Worm (Caenorhabditis elegans): ENCODE results near the gene ccz-1.

The ccz-1 gene

ce11 chrV:13690276-13690675 is 11.6 kb downstream of the ccz-1 start:
- no peak for TF ChIP-seq tbx-37 (GFP tag; conservative IDR thresholded peaks at IDR 0.05)
- TF ChIP-seq flt-1 (GFP tag; IDR thresholded peaks at IDR 0.05): no peak
- TF ChIP-seq B0310.2 (tag; optimal IDR thresholded peaks at IDR 0.05): no peak
- TF ChIP-seq F13C5.2 (tag; optimal IDR thresholded peaks at IDR 0.05): no peak
- no peak for TF ChIP-seq ceh-36 (tag; optimal IDR thresholded peaks at IDR 0.05)
- TF ChIP-seq tbx-11 (GFP tag; IDR thresholded peaks at IDR 0.05): no peak
- no peak for TF ChIP-seq ceh-13 (GFP tag; optimal IDR thresholded peaks at IDR 0.05)
- no peak for TF ChIP-seq ets-7 (tag; optimal IDR thresholded peaks at IDR 0.05)
- no peak for TF ChIP-seq sea-1 (GFP tag; conservative IDR thresholded peaks at IDR 0.05)

ce11 chrV:13694103-13694502 is 15.4 kb downstream of the ccz-1 start:
- TF ChIP-seq sea-1 (GFP tag; conservative IDR thresholded peaks at IDR 0.05) (no peak), F13C5.2 (tag; optimal IDR thresholded peaks at IDR 0.05) (no peak), hmg-4 (GFP tag; optimal IDR thresholded peaks at IDR 0.05) (no peak), ets-7 (tag; optimal IDR thresholded peaks at IDR 0.05) (no peak), ceh-36 (tag; optimal IDR thresholded peaks at IDR 0.05) (no peak), hnd-1 (tag; optimal IDR thresholded peaks at IDR 0.05) (no peak), tra-4 (tag; optimal IDR thresholded peaks at IDR 0.05) (no peak), ama-1 (optimal IDR thresholded peaks at IDR 0.05) (no peak), aly-1 (tag; optimal IDR thresholded peaks at IDR 0.05) (no peak), flt-1 (GFP tag; IDR thresholded peaks at IDR 0.05) (no peak), pes-1 (GFP tag; IDR thresholded peaks at IDR 0.05) (no peak), B0310.2 (tag; optimal IDR thresholded peaks at IDR 0.05) (no peak), tbx-11 (GFP tag; IDR thresholded peaks at IDR 0.05) (no peak), ceh-13 (GFP tag; optimal IDR thresholded peaks at IDR 0.05) (no peak), scrt-1 (GFP tag; IDR thresholded peaks at IDR 0.05) (no peak), hmbx-1 (tag; optimal IDR thresholded peaks at IDR 0.05) (no peak)

ce11 chrV:13703960-13704359 is 25.3 kb downstream of the ccz-1 start, which contains the start of gene T01D3.3:
T01D3.3 (plus strand) TSS chrV:13704271.
- TF ChIP-seq pes-1 (GFP tag; IDR thresholded peaks at IDR 0.05): no peak
- TF ChIP-seq ceh-36 (tag; optimal IDR thresholded peaks at IDR 0.05): peak; percentile 10

ce11 chrV:13707295-13707694 is 28.6 kb downstream of the ccz-1 start, which contains the start of gene hlh-34:
hlh-34 (minus strand) TSS chrV:13707395.
- TF ChIP-seq ama-1 (optimal IDR thresholded peaks at IDR 0.05): no peak
- no peak for TF ChIP-seq ceh-13 (GFP tag; optimal IDR thresholded peaks at IDR 0.05)
- no peak for TF ChIP-seq sea-1 (GFP tag; conservative IDR thresholded peaks at IDR 0.05)
- no peak for TF ChIP-seq B0310.2 (tag; optimal IDR thresholded peaks at IDR 0.05)
- TF ChIP-seq F13C5.2 (tag; optimal IDR thresholded peaks at IDR 0.05): no peak

ce11 chrV:13711060-13711459 is 32.4 kb downstream of the ccz-1 start, which contains the start of gene srx-96:
srx-96 (plus strand) TSS chrV:13711360.
- TF ChIP-seq tbx-37 (GFP tag; conservative IDR thresholded peaks at IDR 0.05) (no peak), hnd-1 (tag; optimal IDR thresholded peaks at IDR 0.05) (no peak), pes-1 (GFP tag; IDR thresholded peaks at IDR 0.05) (no peak), flt-1 (GFP tag; IDR thresholded peaks at IDR 0.05) (no peak), scrt-1 (GFP tag; IDR thresholded peaks at IDR 0.05) (no peak), F13C5.2 (tag; optimal IDR thresholded peaks at IDR 0.05) (no peak), ets-7 (tag; optimal IDR thresholded peaks at IDR 0.05) (no peak), hmbx-1 (tag; optimal IDR thresholded peaks at IDR 0.05) (no peak), tra-4 (tag; optimal IDR thresholded peaks at IDR 0.05) (no peak), ceh-36 (tag; optimal IDR thresholded peaks at IDR 0.05) (no peak), aly-1 (tag; optimal IDR thresholded peaks at IDR 0.05) (no peak), sea-1 (GFP tag; conservative IDR thresholded peaks at IDR 0.05) (no peak), tbx-11 (GFP tag; IDR thresholded peaks at IDR 0.05) (no peak)

ce11 chrV:13715223-13715686 is 36.6 kb downstream of the ccz-1 start, which contains the start of gene zipt-9:
zipt-9 (minus strand) TSS chrV:13715273.
- TF ChIP-seq tbx-37 (GFP tag; conservative IDR thresholded peaks at IDR 0.05) (peak; percentile 70), hmg-4 (GFP tag; optimal IDR thresholded peaks at IDR 0.05) (peak; percentile 11), flt-1 (GFP tag; IDR thresholded peaks at IDR 0.05) (no peak), tbx-11 (GFP tag; IDR thresholded peaks at IDR 0.05) (0 out of 2 replicates have a peak, but pooled peaks have one; percentile 45), ceh-13 (GFP tag; optimal IDR thresholded peaks at IDR 0.05) (no peak), aly-1 (tag; optimal IDR thresholded peaks at IDR 0.05) (no peak), F13C5.2 (tag; optimal IDR thresholded peaks at IDR 0.05) (peak; percentile 72), sea-1 (GFP tag; conservative IDR thresholded peaks at IDR 0.05) (no peak), ceh-36 (tag; optimal IDR thresholded peaks at IDR 0.05) (no peak), hmbx-1 (tag; optimal IDR thresholded peaks at IDR 0.05) (no peak), ama-1 (optimal IDR thresholded peaks at IDR 0.05) (no peak), hnd-1 (tag; optimal IDR thresholded peaks at IDR 0.05) (no peak), scrt-1 (GFP tag; IDR thresholded peaks at IDR 0.05) (no peak), tra-4 (tag; optimal IDR thresholded peaks at IDR 0.05) (peak; percentile 28), ets-7 (tag; optimal IDR thresholded peaks at IDR 0.05) (peak; percentile 57), B0310.2 (tag; optimal IDR thresholded peaks at IDR 0.05) (peak; percentile 34), pes-1 (GFP tag; IDR thresholded peaks at IDR 0.05) (no peak)

- no peak for TF ChIP-seq aly-1 (tag; optimal IDR thresholded peaks at IDR 0.05)
- no peak for TF ChIP-seq tra-4 (tag; optimal IDR thresholded peaks at IDR 0.05)
- no peak for TF ChIP-seq B0310.2 (tag; optimal IDR thresholded peaks at IDR 0.05)
- TF ChIP-seq hmg-4 (GFP tag; optimal IDR thresholded peaks at IDR 0.05): no peak
- no peak for TF ChIP-seq scrt-1 (GFP tag; IDR thresholded peaks at IDR 0.05)
- TF ChIP-seq hnd-1 (tag; optimal IDR thresholded peaks at IDR 0.05): no peak
- TF ChIP-seq flt-1 (GFP tag; IDR thresholded peaks at IDR 0.05): no peak
- TF ChIP-seq hmbx-1 (tag; optimal IDR thresholded peaks at IDR 0.05): no peak
- TF ChIP-seq tbx-11 (GFP tag; IDR thresholded peaks at IDR 0.05): no peak
- no peak for TF ChIP-seq pes-1 (GFP tag; IDR thresholded peaks at IDR 0.05)
- no peak for TF ChIP-seq sea-1 (GFP tag; conservative IDR thresholded peaks at IDR 0.05)
- TF ChIP-seq ceh-36 (tag; optimal IDR thresholded peaks at IDR 0.05): no peak
- no peak for TF ChIP-seq ets-7 (tag; optimal IDR thresholded peaks at IDR 0.05)
- no peak for TF ChIP-seq tbx-37 (GFP tag; conservative IDR thresholded peaks at IDR 0.05)
- no peak for TF ChIP-seq ama-1 (optimal IDR thresholded peaks at IDR 0.05)
- no peak for TF ChIP-seq ceh-13 (GFP tag; optimal IDR thresholded peaks at IDR 0.05)
- TF ChIP-seq F13C5.2 (tag; optimal IDR thresholded peaks at IDR 0.05): no peak
These were observed 37.9 kb downstream of the ccz-1 start, which contains the start of gene T01D3.6 for ce11 chrV:13716531-13716930. T01D3.6 (plus strand) TSS chrV:13716824.

Data from whole organism, early embryonic.